Worm (Caenorhabditis elegans) whole organism, L4/young adult: Measurements from ENCODE around the gene Y39B6A.7.

Experiments used
- W03F9.2 ChIP-seq: fragments of 150-350 bp; optimal IDR thresholded peaks from 2 replicates; lab custom pipeline; 2014; ENCODE audit warnings: missing biosample characterization, missing genetic modification characterization
- dao-5 ChIP-seq: sonication (generic microtip); optimal IDR thresholded peaks from 2 replicates; lab custom pipeline; 2016; ENCODE audit warnings: missing genotype, missing genetic modification characterization, moderate library complexity, missing compliant biosample characterization
- him-1 ChIP-seq: sonication (generic microtip); optimal IDR thresholded peaks from 2 replicates; lab custom pipeline; 2016; ENCODE audit warnings: missing genotype, missing genetic modification reagents, missing genetic modification characterization, missing compliant biosample characterization

Gene Y39B6A.7

ce11 chrV:19140495-19140894 is 8.5 kb downstream of the Y39B6A.7 start, which contains the start of gene cpg-23:
Gene cpg-23, plus strand, starts transcription at chrV:19140795.
- no peak for TF ChIP-seq W03F9.2 (tag; lab: Kevin White, UChicago)
- no peak for TF ChIP-seq dao-5
- TF ChIP-seq him-1 (tag; lab: Kevin White, UChicago), result no peak

ce11 chrV:19136206-19136605 is 12.8 kb downstream of the Y39B6A.7 start, which contains the start of gene Y39B6A.9:
Gene Y39B6A.9, plus strand, starts transcription at chrV:19136506.
- TF ChIP-seq him-1 (tag; lab: Kevin White, UChicago) (no peak), W03F9.2 (tag; lab: Kevin White, UChicago) (no peak), dao-5 (no peak)

ce11 chrV:19133507-19133906 is 15.4 kb downstream of the Y39B6A.7 start, which contains the start of gene Y39B6A.10:
Gene Y39B6A.10, minus strand, starts transcription at chrV:19133607.
- TF ChIP-seq dao-5 (no peak), W03F9.2 (tag; lab: Kevin White, UChicago) (no peak), him-1 (tag; lab: Kevin White, UChicago) (no peak)

- no peak for TF ChIP-seq W03F9.2 (tag; lab: Kevin White, UChicago)
- TF ChIP-seq him-1 (tag; lab: Kevin White, UChicago), result no peak
- no peak for TF ChIP-seq dao-5
Observed at ce11 chrV:19131848-19132401, 17.0 kb downstream of the Y39B6A.7 start.

ce11 chrV:19129497-19130212 is 19.3 kb downstream of the Y39B6A.7 start:
- TF ChIP-seq dao-5 (no peak), W03F9.2 (tag; lab: Kevin White, UChicago) (no peak), him-1 (tag; lab: Kevin White, UChicago) (no peak)

- TF ChIP-seq dao-5 (no peak), him-1 (tag; lab: Kevin White, UChicago) (no peak), W03F9.2 (tag; lab: Kevin White, UChicago) (no peak)
Observed at ce11 chrV:19127225-19127624, 21.7 kb downstream of the Y39B6A.7 start, which contains the start of gene dyf-17. Gene dyf-17, plus strand, starts transcription at chrV:19127525.

ce11 chrV:19125812-19126211 is 23.1 kb downstream of the Y39B6A.7 start:
- TF ChIP-seq him-1 (tag; lab: Kevin White, UChicago) (peak; percentile 49), dao-5 (peak; percentile 50), W03F9.2 (tag; lab: Kevin White, UChicago) (no peak)

- TF ChIP-seq dao-5 (no peak), W03F9.2 (tag; lab: Kevin White, UChicago) (no peak), him-1 (tag; lab: Kevin White, UChicago) (no peak)
Observed at ce11 chrV:19125253-19125652, 23.7 kb downstream of the Y39B6A.7 start.

ce11 chrV:19124586-19124985 is 24.4 kb downstream of the Y39B6A.7 start, which contains the start of gene bed-1:
Gene bed-1, minus strand, starts transcription at chrV:19124922.
- TF ChIP-seq him-1 (tag; lab: Kevin White, UChicago) (no peak), W03F9.2 (tag; lab: Kevin White, UChicago) (no peak), dao-5 (no peak)

ce11 chrV:19120743-19121642 is 28.0 kb downstream of the Y39B6A.7 start:
- TF ChIP-seq dao-5, result no peak
- TF ChIP-seq W03F9.2 (tag; lab: Kevin White, UChicago), result no peak
- TF ChIP-seq him-1 (tag; lab: Kevin White, UChicago), result no peak

ce11 chrV:19119260-19119659 is 29.7 kb downstream of the Y39B6A.7 start, which contains the start of gene Y39B6A.13:
Gene Y39B6A.13, minus strand, starts transcription at chrV:19119425.
- TF ChIP-seq him-1 (tag; lab: Kevin White, UChicago) (no peak), W03F9.2 (tag; lab: Kevin White, UChicago) (no peak), dao-5 (no peak)

ce11 chrV:19118312-19118711 is 30.6 kb downstream of the Y39B6A.7 start, which contains the start of gene pro-3:
Gene pro-3, minus strand, starts transcription at chrV:19118412.
- TF ChIP-seq him-1 (tag; lab: Kevin White, UChicago) (no peak), W03F9.2 (tag; lab: Kevin White, UChicago) (no peak), dao-5 (no peak)

ce11 chrV:19116872-19117372 is 32.0 kb downstream of the Y39B6A.7 start:
- TF ChIP-seq W03F9.2 (tag; lab: Kevin White, UChicago), result no peak
- TF ChIP-seq him-1 (tag; lab: Kevin White, UChicago), result no peak
